Worm (Caenorhabditis elegans): ENCODE measurements around the gene C26B9.3.

The C26B9.3 gene

ce11 chrX:5336498-5336897 is 1.6 kb upstream of the C26B9.3 start (continued):
- TF ChIP-seq egl-27 (tag; optimal IDR thresholded peaks at IDR 0.05) (no peak), F37D6.2 (tag; optimal IDR thresholded peaks at IDR 0.05) (peak; percentile 53), rbr-2 (tag; optimal IDR thresholded peaks at IDR 0.05) (peak; percentile 77), lin-39 (tag; optimal IDR thresholded peaks at IDR 0.05) (no peak), Y75B8A.6 (GFP tag; IDR thresholded peaks at IDR 0.05) (no peak), ama-1 (optimal IDR thresholded peaks at IDR 0.05) (no peak), tag-97 (GFP tag; IDR thresholded peaks at IDR 0.05) (no peak), nhr-48 (tag; optimal IDR thresholded peaks at IDR 0.05) (peak; percentile 28), nhr-102 (tag; optimal IDR thresholded peaks at IDR 0.05) (peak; percentile 23), zfp-2 (tag; optimal IDR thresholded peaks at IDR 0.05) (no peak), ceh-28 (tag; optimal IDR thresholded peaks at IDR 0.05) (no peak), attf-4 (tag; optimal IDR thresholded peaks at IDR 0.05) (no peak), fkh-10 (GFP tag; optimal IDR thresholded peaks at IDR 0.05) (peak; percentile 10), snpc-4 (tag; optimal IDR thresholded peaks at IDR 0.05) (no peak), ceh-62 (tag; optimal IDR thresholded peaks at IDR 0.05) (no peak), ceh-20 (GFP tag; IDR thresholded peaks at IDR 0.05) (peak; percentile 52; the same call in 1 of the 2 replicates), daf-16 (GFP tag; optimal IDR thresholded peaks at IDR 0.05) (no peak), daf-16 (tag; optimal IDR thresholded peaks at IDR 0.05) (peak; percentile 69), dve-1 (tag; optimal IDR thresholded peaks at IDR 0.05; ENCODE audit: insufficient read depth) (peak; percentile 68), zfp-3 (GFP tag; conservative IDR thresholded peaks at IDR 0.05) (no peak), lim-7 (GFP tag; IDR thresholded peaks at IDR 0.05) (0 out of 2 replicates have a peak, but pooled peaks have one; percentile 5), mxl-3 (GFP tag; optimal IDR thresholded peaks at IDR 0.05) (peak; percentile 92), php-3 (GFP tag; IDR thresholded peaks at IDR 0.05) (peak; percentile 73; the same call in 1 of the 2 replicates), tra-1 (GFP tag; IDR thresholded peaks at IDR 0.05) (no peak), F44E2.7 (GFP tag; IDR thresholded peaks at IDR 0.05) (no peak), ces-1 (GFP tag; optimal IDR thresholded peaks at IDR 0.05) (no peak), nhr-28 (tag; optimal IDR thresholded peaks at IDR 0.05) (peak; percentile 86), F10B5.3 (tag; optimal IDR thresholded peaks at IDR 0.05) (no peak), aha-1 (tag) (peak; percentile 93), egl-43 (GFP tag; IDR thresholded peaks at IDR 0.05) (no peak), mxl-2 (GFP tag; conservative IDR thresholded peaks at IDR 0.05) (no peak)

ce11 chrX:5339357-5339756 is 1.3 kb downstream of the C26B9.3 start:
- no peak for TF ChIP-seq lin-39 (tag; optimal IDR thresholded peaks at IDR 0.05)
- TF ChIP-seq hlh-11 (tag; optimal IDR thresholded peaks at IDR 0.05): peak; percentile 27
- no peak for TF ChIP-seq gei-8 (GFP tag; optimal IDR thresholded peaks at IDR 0.05)
- TF ChIP-seq mdl-1 (tag; optimal IDR thresholded peaks at IDR 0.05): peak in 1 of 2 experiments; percentile 71
- TF ChIP-seq dmd-9 (GFP tag; IDR thresholded peaks at IDR 0.05): no peak
- TF ChIP-seq arid-1 (GFP tag; conservative IDR thresholded peaks at IDR 0.05): no peak
- peak; percentile 24 for TF ChIP-seq hlh-30 (tag; optimal IDR thresholded peaks at IDR 0.05; ENCODE audit: insufficient read depth)
- peak; percentile 12 for TF ChIP-seq nhr-28 (tag; optimal IDR thresholded peaks at IDR 0.05)
- no peak for TF ChIP-seq fkh-10 (GFP tag; optimal IDR thresholded peaks at IDR 0.05)
- no peak for TF ChIP-seq ceh-82 (tag; optimal IDR thresholded peaks at IDR 0.05)
- no peak for TF ChIP-seq tag-97 (GFP tag; IDR thresholded peaks at IDR 0.05)
- TF ChIP-seq nhr-48 (tag; optimal IDR thresholded peaks at IDR 0.05): peak; percentile 48
- TF ChIP-seq ceh-20 (GFP tag; IDR thresholded peaks at IDR 0.05): no peak
- peak; percentile 90 for TF ChIP-seq aha-1 (tag)
- peak; percentile 0 for TF ChIP-seq mxl-3 (GFP tag; optimal IDR thresholded peaks at IDR 0.05)
- no peak for TF ChIP-seq nhr-25 (tag; optimal IDR thresholded peaks at IDR 0.05; ENCODE audit: borderline replicate concordance, insufficient read depth)
- peak in 1 of 2 experiments; percentile 78 for TF ChIP-seq unc-62 (GFP tag; optimal IDR thresholded peaks at IDR 0.05 in 1 of 2)
- TF ChIP-seq unc-62 (tag; optimal IDR thresholded peaks at IDR 0.05): no peak

Measured in whole organism, L4 larva.